Fruit fly (Drosophila melanogaster) whole organism, wandering third instar larva: Measurements from ENCODE around the gene CG11670.

ENCODE experiments used
- Abd-B ChIP-seq: fragments of >200 bp; optimal IDR thresholded peaks from 2 replicates; lab custom pipeline; 2017; ENCODE audit warnings: missing biosample characterization, missing genetic modification characterization
- CG32264 ChIP-seq: fragments of 200-800 bp; sonication (Bioruptor generic); optimal IDR thresholded peaks from 2 replicates; lab custom pipeline; 2016; ENCODE audit warnings: missing biosample characterization, missing genetic modification characterization
- CG9705 ChIP-seq: fragments of 200-800 bp; sonication (Bioruptor generic); optimal IDR thresholded peaks from 2 replicates; lab custom pipeline; 2018; ENCODE audit warnings: missing biosample characterization, mild to moderate bottlenecking, missing genetic modification characterization
- CrebA ChIP-seq: fragments of 200-800 bp; sonication (Bioruptor generic); optimal IDR thresholded peaks from 2 replicates; lab custom pipeline; 2016; ENCODE audit warnings: missing biosample characterization, mild to moderate bottlenecking, missing genetic modification characterization, borderline replicate concordance
- Dif ChIP-seq: fragments of 200-275, 200-300 bp; sonication (Bioruptor generic); optimal IDR thresholded peaks from 2 replicates; lab custom pipeline; 2018; ENCODE audit warnings: missing biosample characterization, missing genetic modification characterization; ENCODE audit not compliant: partially characterized antibody
- GATAd ChIP-seq: sonication (Bioruptor generic); optimal IDR thresholded peaks from 2 replicates; lab custom pipeline; 2016; ENCODE audit warnings: missing biosample characterization, missing genetic modification characterization
- HLH106 ChIP-seq: fragments of 200-800 bp; optimal IDR thresholded peaks from 3 replicates; lab custom pipeline; 2019; ENCODE audit warnings: missing biosample characterization, mild to moderate bottlenecking, missing genetic modification characterization, moderate library complexity
- Hnf4 ChIP-seq: fragments of 200-800 bp; sonication (Bioruptor generic); optimal IDR thresholded peaks from 2 replicates; lab custom pipeline; 2016; ENCODE audit warnings: missing biosample characterization, mild to moderate bottlenecking, missing genetic modification characterization
- Hr78 ChIP-seq: fragments of >200 bp; optimal IDR thresholded peaks from 2 replicates; lab custom pipeline; 2017; ENCODE audit warnings: missing biosample characterization, missing genetic modification characterization
- Jra ChIP-seq: sonication (Bioruptor generic); optimal IDR thresholded peaks from 2 replicates; lab custom pipeline; 2016; ENCODE audit warnings: missing biosample characterization, missing genetic modification characterization
- Mio ChIP-seq: sonication (Bioruptor generic); optimal IDR thresholded peaks from 2 replicates; lab custom pipeline; 2016; ENCODE audit warnings: missing biosample characterization, missing genetic modification characterization
- Myc ChIP-seq: fragments of >200 bp; optimal IDR thresholded peaks from 2 replicates; lab custom pipeline; 2017
- N ChIP-seq: fragments of >200 bp; optimal IDR thresholded peaks from 2 replicates; lab custom pipeline; 2018; ENCODE audit warnings: missing biosample characterization, missing external identifiers, missing genetic modification characterization
- OdsH ChIP-seq: fragments of 200-800 bp; sonication (Bioruptor generic); optimal IDR thresholded peaks from 2 replicates; lab custom pipeline; 2016; ENCODE audit warnings: missing biosample characterization, mild to moderate bottlenecking, missing genetic modification characterization
- Rel ChIP-seq, 2 experiments: fragments of 200-800 bp; sonication (Bioruptor generic) in 1 of 2; optimal IDR thresholded peaks; 2 replicates in 1 of 2; 3 replicates in 1 of 2; lab custom pipeline; 2016 to 2019; ENCODE audit warnings: mild to moderate bottlenecking in 2 of 2, missing biosample characterization in 2 of 2, missing genetic modification characterization in 2 of 2, moderate library complexity in 1 of 2
- Sp1 ChIP-seq: fragments of 200-800 bp; sonication (Bioruptor generic); optimal IDR thresholded peaks from 3 replicates; lab custom pipeline; 2019; ENCODE audit warnings: missing biosample characterization, mild to moderate bottlenecking, missing genetic modification characterization, moderate library complexity
- Vsx2 ChIP-seq: fragments of 200-300, 225-300 bp; sonication (Bioruptor generic); optimal IDR thresholded peaks from 2 replicates; lab custom pipeline; 2018; ENCODE audit warnings: missing biosample characterization, missing genetic modification characterization; ENCODE audit not compliant: partially characterized antibody
- br ChIP-seq: fragments of 200-800 bp; sonication (Bioruptor generic); optimal IDR thresholded peaks from 2 replicates; lab custom pipeline; 2016; ENCODE audit warnings: missing biosample characterization, missing genetic modification characterization
- brk ChIP-seq: fragments of 200-800 bp; sonication (Bioruptor generic); optimal IDR thresholded peaks from 2 replicates; lab custom pipeline; 2016; ENCODE audit warnings: missing biosample characterization, mild to moderate bottlenecking, missing genetic modification characterization
- dl ChIP-seq, 2 experiments: fragments of 175-275, 200-275 bp in 1 of 2; fragments of 200-275 bp in 1 of 2; sonication (Bioruptor generic); optimal IDR thresholded peaks; lab custom pipeline; 2018; ENCODE audit warnings: mild to moderate bottlenecking in 2 of 2, missing biosample characterization in 2 of 2, missing genetic modification characterization in 2 of 2, moderate library complexity in 2 of 2; ENCODE audit not compliant: partially characterized antibody in 2 of 2, insufficient read depth in 1 of 2
- dmrt93B ChIP-seq: fragments of 200-800 bp; sonication (Bioruptor generic); optimal IDR thresholded peaks from 2 replicates; lab custom pipeline; 2018; ENCODE audit warnings: missing biosample characterization, mild to moderate bottlenecking, missing genetic modification characterization
- ey ChIP-seq: fragments of 200-800 bp; sonication (Bioruptor generic); optimal IDR thresholded peaks from 2 replicates; lab custom pipeline; 2016; ENCODE audit warnings: missing biosample characterization, missing genetic modification characterization
- foxo ChIP-seq, 2 experiments: fragments of 200-800 bp; sonication (Bioruptor generic); optimal IDR thresholded peaks; 2 replicates in 1 of 2; 3 replicates in 1 of 2; lab custom pipeline; 2016 to 2017; ENCODE audit warnings: missing biosample characterization in 2 of 2, missing genetic modification characterization in 2 of 2
- fru ChIP-seq: fragments of 200-800 bp; sonication (Bioruptor generic); optimal IDR thresholded peaks from 3 replicates; lab custom pipeline; 2016; ENCODE audit warnings: missing biosample characterization, mild to moderate bottlenecking, missing genetic modification characterization
- h ChIP-seq: fragments of 200-800 bp; sonication (Bioruptor generic); optimal IDR thresholded peaks from 3 replicates; lab custom pipeline; 2016; ENCODE audit warnings: missing biosample characterization, mild to moderate bottlenecking, missing genetic modification characterization
- jim ChIP-seq: fragments of 175-275, 200-325 bp; sonication (Bioruptor generic); optimal IDR thresholded peaks from 2 replicates; lab custom pipeline; 2016; ENCODE audit warnings: missing biosample characterization, mild to moderate bottlenecking, missing genetic modification characterization
- lola ChIP-seq: fragments of >200 bp; optimal IDR thresholded peaks from 2 replicates; lab custom pipeline; 2017; ENCODE audit warnings: missing biosample characterization, missing genetic modification characterization
- pan ChIP-seq: fragments of >200 bp; optimal IDR thresholded peaks from 2 replicates; lab custom pipeline; 2017
- psq ChIP-seq: fragments of 200-800 bp; sonication (Bioruptor generic); optimal IDR thresholded peaks from 3 replicates; lab custom pipeline; 2017; ENCODE audit warnings: missing biosample characterization, mild to moderate bottlenecking, missing genetic modification characterization, moderate library complexity
- rgr ChIP-seq: fragments of 200-800 bp; sonication (Bioruptor generic); optimal IDR thresholded peaks from 3 replicates; lab custom pipeline; 2016; ENCODE audit warnings: missing biosample characterization, mild to moderate bottlenecking, missing genetic modification characterization
- sage ChIP-seq: fragments of 200-800 bp; sonication (Bioruptor generic); optimal IDR thresholded peaks from 2 replicates; lab custom pipeline; 2016; ENCODE audit warnings: missing biosample characterization, mild to moderate bottlenecking, missing genetic modification characterization
- usp ChIP-seq: fragments of >200 bp; optimal IDR thresholded peaks from 2 replicates; lab custom pipeline; 2017; ENCODE audit warnings: missing biosample characterization, missing genetic modification characterization
- woc ChIP-seq: sonication (Bioruptor generic); optimal IDR thresholded peaks from 2 replicates; lab custom pipeline; 2016; ENCODE audit warnings: missing biosample characterization, mild to moderate bottlenecking, missing genetic modification characterization

The CG11670 gene

DNA sequence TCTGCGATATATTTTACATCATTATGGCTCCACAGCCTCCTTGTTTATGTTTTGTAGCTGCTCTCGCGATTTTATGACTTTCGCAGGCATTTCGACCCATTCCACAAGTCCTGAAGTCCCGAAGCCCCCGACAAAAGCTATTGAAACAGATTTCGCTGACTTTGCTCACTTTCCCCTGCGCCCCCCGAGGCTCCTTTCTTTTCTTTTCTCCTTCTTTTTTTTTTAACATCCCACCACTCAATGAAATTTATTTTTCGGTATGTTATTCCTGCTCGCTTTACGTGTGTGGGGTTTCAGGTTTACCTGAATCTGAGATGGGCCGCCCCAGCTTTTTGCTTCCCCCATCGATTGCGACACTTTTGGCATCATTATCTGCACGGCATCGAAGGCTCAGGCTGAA, 40.5 kb downstream of the CG11670 start:
- no peak for TF ChIP-seq HLH106 (tag; lab: Kevin White, UChicago)
- TF ChIP-seq jim: no peak
- TF ChIP-seq h (GFP tag; lab: Kevin White, UChicago): no peak
- no peak for TF ChIP-seq dmrt93B
- TF ChIP-seq fru: no peak
- TF ChIP-seq Jra (GFP tag; lab: Kevin White, UChicago): no peak
- no peak for TF ChIP-seq rgr (GFP tag; lab: Kevin White, UChicago)
- TF ChIP-seq psq (GFP tag; lab: Kevin White, UChicago): no peak
- no peak for TF ChIP-seq br
- TF ChIP-seq lola (GFP tag; lab: Kevin White, UChicago): no peak
- no peak for TF ChIP-seq Hnf4 (GFP tag; lab: Kevin White, UChicago)
- TF ChIP-seq Myc: no peak
- TF ChIP-seq sage: no peak

DNA sequence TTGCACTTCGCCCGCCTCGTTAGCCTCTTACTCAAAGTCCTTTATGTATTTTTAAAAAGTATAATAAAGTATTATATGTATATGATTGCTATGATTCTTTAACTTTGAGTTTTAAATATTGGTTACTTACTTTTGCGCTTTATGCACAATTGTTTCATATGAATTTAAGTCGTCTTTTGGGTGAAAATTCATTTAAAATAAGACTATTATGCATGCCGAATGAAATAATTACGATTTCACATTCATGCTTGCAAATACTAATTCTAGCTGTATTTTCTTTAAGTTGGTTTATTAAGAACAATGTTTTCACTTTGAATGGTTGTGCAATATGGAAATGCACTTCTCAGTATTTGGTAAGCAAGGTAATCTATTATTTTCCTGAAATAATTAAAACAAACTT, 44.1 kb downstream of the CG11670 start, which contains the start of gene CG43063:
TSS of gene CG43063 (plus strand) at position 301 of the 400 bp plus-strand sequence.
- no peak for TF ChIP-seq pan (lab: Kevin White, UChicago)
- TF ChIP-seq ey: no peak
- no peak for TF ChIP-seq HLH106 (tag; lab: Kevin White, UChicago)
- TF ChIP-seq fru: no peak
- no peak for TF ChIP-seq dl (GFP tag; optimal IDR thresholded peaks at IDR 0.05; lab: Kevin White, UChicago; ENCODE audit: insufficient read depth in 1 of 2, partially characterized antibody in 2 of 2)
- no peak for TF ChIP-seq N (GFP tag; lab: Kevin White, UChicago)
- no peak for TF ChIP-seq br
- TF ChIP-seq psq (GFP tag; lab: Kevin White, UChicago): no peak
- TF ChIP-seq woc (GFP tag; lab: Kevin White, UChicago): no peak
- no peak for TF ChIP-seq lola (GFP tag; lab: Kevin White, UChicago)

DNA sequence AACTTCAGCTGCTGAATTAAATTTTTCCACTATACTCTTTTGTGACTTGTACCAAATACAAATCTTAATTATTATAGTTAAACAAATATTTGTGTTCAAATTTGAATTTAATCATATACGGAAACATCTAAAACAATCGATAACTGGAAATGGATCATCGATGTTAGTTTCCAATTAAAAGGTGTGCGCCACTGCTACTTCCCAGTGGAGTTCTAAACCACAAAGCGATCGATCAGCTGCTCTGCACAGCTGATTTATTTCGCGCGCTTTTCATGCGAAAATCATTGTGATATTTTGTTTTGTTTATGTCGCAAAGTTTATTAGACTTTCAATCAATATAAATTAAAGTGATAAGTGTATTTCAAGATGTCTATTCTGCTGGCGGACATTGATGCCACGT, 46.5 kb downstream of the CG11670 start, which contains the start of gene timeout:
TSS of gene timeout (plus strand) at position 257 of the 400 bp plus-strand sequence.
- TF ChIP-seq woc (GFP tag; lab: Kevin White, UChicago): no peak
- no peak for TF ChIP-seq Rel (GFP tag; optimal IDR thresholded peaks at IDR 0.05; lab: Kevin White, UChicago)
- TF ChIP-seq Rel (tag; optimal IDR thresholded peaks at IDR 0.05; lab: Kevin White, UChicago): no peak
- TF ChIP-seq OdsH (GFP tag; lab: Kevin White, UChicago): no peak
- no peak for TF ChIP-seq brk (GFP tag; lab: Kevin White, UChicago)
- no peak for TF ChIP-seq Jra (GFP tag; lab: Kevin White, UChicago)
- no peak for TF ChIP-seq CG9705 (GFP tag; lab: Kevin White, UChicago)
- no peak for TF ChIP-seq Mio
- no peak for TF ChIP-seq h (GFP tag; lab: Kevin White, UChicago)
- TF ChIP-seq fru: no peak
- no peak for TF ChIP-seq Abd-B
- no peak for TF ChIP-seq psq (GFP tag; lab: Kevin White, UChicago)
- no peak for TF ChIP-seq Dif
- TF ChIP-seq foxo (GFP tag; optimal IDR thresholded peaks at IDR 0.05; lab: Kevin White, UChicago): no peak
- TF ChIP-seq Myc: no peak

DNA sequence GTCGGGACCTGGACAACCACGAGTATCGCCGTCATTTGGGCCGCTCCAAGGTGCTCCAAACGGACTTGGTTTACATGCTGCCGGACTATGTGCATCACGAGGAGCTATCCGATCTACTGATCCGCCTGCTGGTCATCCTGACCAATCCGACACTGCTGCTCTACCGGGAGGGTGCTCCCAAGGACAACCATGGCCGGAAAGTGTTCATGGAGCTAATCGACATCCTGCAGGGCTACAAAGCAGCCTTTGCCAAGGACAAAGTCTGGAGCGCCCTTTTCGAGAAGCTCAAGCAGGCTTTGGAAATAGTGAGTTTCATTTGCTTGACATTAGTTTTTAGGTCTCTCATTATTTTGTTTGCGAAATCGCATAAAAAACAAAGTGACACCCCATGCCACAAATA, 47.1 kb downstream of the CG11670 start, which contains the start of gene CG34308:
TSS of gene CG34308 (plus strand) at position 301 of the 400 bp plus-strand sequence.
- TF ChIP-seq h (GFP tag; lab: Kevin White, UChicago) (no peak), Hr78 (no peak), GATAd (GFP tag; lab: Kevin White, UChicago) (no peak), Vsx2 (GFP tag; lab: Kevin White, UChicago) (no peak), OdsH (GFP tag; lab: Kevin White, UChicago) (no peak), CrebA (GFP tag; lab: Kevin White, UChicago) (no peak), usp (GFP tag; lab: Kevin White, UChicago) (no peak)

DNA sequence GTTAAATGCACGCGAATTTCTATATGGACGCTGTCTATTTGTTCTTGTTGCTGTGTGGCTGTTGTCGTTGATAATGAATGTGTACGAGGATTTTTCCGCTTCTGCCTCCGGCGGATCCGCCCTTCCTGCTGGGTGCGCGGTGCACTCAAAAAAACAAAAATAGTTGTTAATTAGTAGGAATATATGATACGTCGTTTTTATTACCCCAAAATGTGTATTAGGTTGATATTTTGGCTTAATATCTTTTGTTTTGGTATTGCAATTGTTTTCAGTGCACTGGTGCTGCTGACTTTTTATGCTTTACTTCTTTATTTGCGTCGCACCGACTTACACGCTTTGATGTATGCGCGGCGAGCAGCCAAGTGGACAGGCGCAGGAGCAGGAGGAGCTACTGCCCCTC, 49.8 kb downstream of the CG11670 start:
- TF ChIP-seq Vsx2 (GFP tag; lab: Kevin White, UChicago) (no peak), psq (GFP tag; lab: Kevin White, UChicago) (no peak), CG32264 (GFP tag; lab: Kevin White, UChicago) (no peak), Myc (no peak), Hnf4 (GFP tag; lab: Kevin White, UChicago) (no peak), rgr (GFP tag; lab: Kevin White, UChicago) (no peak), h (GFP tag; lab: Kevin White, UChicago) (no peak), brk (GFP tag; lab: Kevin White, UChicago) (no peak), Sp1 (GFP tag; lab: Kevin White, UChicago) (no peak), N (GFP tag; lab: Kevin White, UChicago) (no peak), lola (GFP tag; lab: Kevin White, UChicago) (no peak), Rel (GFP tag; optimal IDR thresholded peaks at IDR 0.05; lab: Kevin White, UChicago) (no peak), Rel (tag; optimal IDR thresholded peaks at IDR 0.05; lab: Kevin White, UChicago) (no peak), foxo (GFP tag; optimal IDR thresholded peaks at IDR 0.05; lab: Kevin White, UChicago) (no peak)
- TF ChIP-seq, all 38 proteins: peak for 0
